Worm (Caenorhabditis elegans) whole organism, midembryonic: ENCODE measurements around the gene zif-1.

Experiments used
- cog-1 ChIP-seq: sonication (generic microtip); optimal IDR thresholded peaks from 2 replicates; lab custom pipeline; 2016; ENCODE audit warnings: missing genetic modification characterization, missing compliant biosample characterization
- med-1 ChIP-seq: sonication (generic microtip); optimal IDR thresholded peaks from 2 replicates; lab custom pipeline; 2017; ENCODE audit warnings: missing genetic modification characterization, mild to moderate bottlenecking, missing compliant biosample characterization, antibody characterized with exemption, missing genetic modification reagents; ENCODE audit not compliant: insufficient read depth
- tab-1 ChIP-seq: fragments of 200-800 bp; sonication (Bioruptor generic); IDR thresholded peaks from 2 replicates; pipeline ENCODE4 v1.3.6; 2022; ENCODE audit warnings: missing genetic modification characterization, missing compliant biosample characterization
- ztf-29 ChIP-seq: fragments of 200-800 bp; sonication (Bioruptor generic); IDR thresholded peaks from 2 replicates; pipeline ENCODE4 v1.3.6; 2022; ENCODE audit warnings: missing genetic modification reagents, missing genetic modification characterization, missing compliant biosample characterization

ce11 chrIII:9051119-9051597 lies 48.6 kb downstream of the zif-1 start:
- no peak for TF ChIP-seq ztf-29
- no peak for TF ChIP-seq med-1
- TF ChIP-seq cog-1 (tag; lab: Kevin White, UChicago) = no peak
- no peak for TF ChIP-seq tab-1 (GFP tag; lab: Robert Waterston, UW)
